Worm (Caenorhabditis elegans) whole organism, L4 larva: ENCODE results near the gene math-3.

Experiments used
- aly-2 ChIP-seq: sonication (generic microtip); optimal IDR thresholded peaks from 2 replicates; lab custom pipeline; 2018; ENCODE audit warnings: missing biosample characterization, missing genetic modification characterization
- ceh-62 ChIP-seq: sonication (generic microtip); optimal IDR thresholded peaks from 2 replicates; lab custom pipeline; 2017; ENCODE audit warnings: missing biosample characterization, missing genetic modification characterization
- dpl-1 ChIP-seq: fragments of 150-350 bp; optimal IDR thresholded peaks from 2 replicates; lab custom pipeline; 2014; ENCODE audit warnings: missing biosample characterization, missing genetic modification reagents, missing genetic modification characterization
- lsy-2 ChIP-seq, 2 experiments: fragments of 150-350 bp in 1 of 2; sonication (generic microtip) in 1 of 2; optimal IDR thresholded peaks; 2 replicates each; lab custom pipeline; 2014 to 2017; ENCODE audit warnings: missing biosample characterization in 2 of 2, missing genetic modification characterization in 2 of 2
- mdl-1 ChIP-seq, 2 experiments: fragments of 150-350 bp in 1 of 2; sonication (generic microtip) in 1 of 2; optimal IDR thresholded peaks; 2 replicates each; lab custom pipeline; 2014 to 2017; ENCODE audit warnings: missing biosample characterization in 2 of 2, missing genetic modification characterization in 2 of 2
- mes-2 ChIP-seq: sonication (generic microtip); optimal IDR thresholded peaks from 2 replicates; lab custom pipeline; 2016; ENCODE audit warnings: missing genotype, mild to moderate bottlenecking, missing genetic modification characterization, missing compliant biosample characterization; ENCODE audit not compliant: poor library complexity, severe bottlenecking
- mxl-3 ChIP-seq: fragments of 200-800 bp; sonication (Bioruptor generic); optimal IDR thresholded peaks from 2 replicates; lab custom pipeline; 2018; ENCODE audit warnings: mild to moderate bottlenecking, missing genetic modification characterization, missing compliant biosample characterization
- nhr-10 ChIP-seq: fragments of 150-350 bp; optimal IDR thresholded peaks from 2 replicates; lab custom pipeline; 2014; ENCODE audit warnings: missing biosample characterization, missing genetic modification characterization
- nhr-11 ChIP-seq: fragments of 150-350 bp; optimal IDR thresholded peaks from 2 replicates; lab custom pipeline; 2014; ENCODE audit warnings: missing biosample characterization, missing genetic modification characterization
- rbr-2 ChIP-seq: sonication (generic microtip); optimal IDR thresholded peaks from 2 replicates; lab custom pipeline; 2016; ENCODE audit warnings: missing genotype, missing genetic modification characterization, missing compliant biosample characterization
- unc-62 ChIP-seq, 3 experiments: fragments of 150-350 bp in 1 of 3; sonication (generic microtip); optimal IDR thresholded peaks in 2 of 3; peaks in 1 of 3; 1 replicate in 1 of 3; 2 replicates in 2 of 3; lab custom pipeline; 2014 to 2017; ENCODE audit warnings: missing biosample characterization in 3 of 3, missing genetic modification characterization in 3 of 3, missing genetic modification reagents in 3 of 3, missing genotype in 1 of 3

- TF ChIP-seq mes-2 (tag; lab: Kevin White, UChicago) (no peak), mxl-3 (no peak), nhr-10 (no peak), ceh-62 (tag; lab: Kevin White, UChicago) (no peak), rbr-2 (tag; lab: Kevin White, UChicago) (no peak), mdl-1 (tag; optimal IDR thresholded peaks at IDR 0.05; lab: Kevin White, UChicago) (no peak), dpl-1 (GFP tag; lab: Kevin White, UChicago) (no peak), lsy-2 (tag; optimal IDR thresholded peaks at IDR 0.05; lab: Kevin White, UChicago) (no peak), nhr-11 (no peak), aly-2 (tag; lab: Kevin White, UChicago) (no peak), unc-62 (GFP tag; optimal IDR thresholded peaks at IDR 0.05 in 1 of 2; lab: Kevin White, UChicago) (no peak), unc-62 (tag; optimal IDR thresholded peaks at IDR 0.05; lab: Kevin White, UChicago) (no peak)
These were observed 44.2 kb downstream of the math-3 start for ce11 chrII:1816053-1816452.
